Worm (Caenorhabditis elegans) whole organism, L2 larva: ENCODE results near the gene tre-4.

ENCODE experiments used
- C34F6.9 ChIP-seq: fragments of 150-350 bp; optimal IDR thresholded peaks from 2 replicates; lab custom pipeline; 2014; ENCODE audit warnings: missing biosample characterization, missing genetic modification characterization
- F13H6.1 ChIP-seq: sonication (generic microtip); optimal IDR thresholded peaks from 2 replicates; lab custom pipeline; 2016; ENCODE audit warnings: missing genetic modification characterization, missing compliant biosample characterization
- ZK546.5 ChIP-seq: sonication (generic microtip); optimal IDR thresholded peaks from 2 replicates; lab custom pipeline; 2017; ENCODE audit warnings: missing biosample characterization, missing genetic modification characterization
- ceh-16 ChIP-seq: fragments of 150-350 bp; optimal IDR thresholded peaks from 2 replicates; lab custom pipeline; 2014; ENCODE audit warnings: missing biosample characterization, missing genetic modification characterization
- ceh-82 ChIP-seq: fragments of 150-350 bp; optimal IDR thresholded peaks from 2 replicates; lab custom pipeline; 2014; ENCODE audit warnings: missing biosample characterization, missing genetic modification characterization
- crh-2 ChIP-seq: sonication (generic microtip); optimal IDR thresholded peaks from 2 replicates; lab custom pipeline; 2017; ENCODE audit warnings: missing biosample characterization, missing genetic modification characterization
- egl-27 ChIP-seq: sonication (generic microtip); optimal IDR thresholded peaks from 3 replicates; lab custom pipeline; 2017; ENCODE audit warnings: missing biosample characterization, missing genetic modification reagents, missing genetic modification characterization
- elt-1 ChIP-seq: fragments of 150-350 bp; optimal IDR thresholded peaks from 2 replicates; lab custom pipeline; 2014; ENCODE audit warnings: missing biosample characterization, missing genetic modification characterization
- fos-1 ChIP-seq: fragments of 150-350 bp; optimal IDR thresholded peaks from 2 replicates; lab custom pipeline; 2014; ENCODE audit warnings: missing biosample characterization, missing genetic modification characterization
- lin-13 ChIP-seq: fragments of 150-350 bp; optimal IDR thresholded peaks from 2 replicates; lab custom pipeline; 2014; ENCODE audit warnings: missing biosample characterization, missing genetic modification reagents, missing genetic modification characterization
- lin-39 ChIP-seq: fragments of 150-350 bp; optimal IDR thresholded peaks from 2 replicates; lab custom pipeline; 2014; ENCODE audit warnings: missing biosample characterization, missing genetic modification reagents, missing genetic modification characterization
- lsy-2 ChIP-seq, 2 experiments: fragments of 150-350 bp in 1 of 2; sonication (generic microtip) in 1 of 2; optimal IDR thresholded peaks; 2 replicates each; lab custom pipeline; 2014 to 2017; ENCODE audit warnings: missing biosample characterization in 2 of 2, missing genetic modification characterization in 2 of 2
- mdl-1 ChIP-seq, 2 experiments: fragments of 150-350 bp in 1 of 2; sonication (generic microtip) in 1 of 2; optimal IDR thresholded peaks; 2 replicates each; lab custom pipeline; 2017; ENCODE audit warnings: missing biosample characterization in 2 of 2, missing genetic modification characterization in 2 of 2
- nhr-11 ChIP-seq: fragments of 150-350 bp; optimal IDR thresholded peaks from 2 replicates; lab custom pipeline; 2014; ENCODE audit warnings: missing biosample characterization, missing genetic modification characterization
- nhr-129 ChIP-seq: fragments of 150-350 bp; optimal IDR thresholded peaks from 2 replicates; lab custom pipeline; 2014; ENCODE audit warnings: missing biosample characterization, missing genetic modification characterization
- nhr-21 ChIP-seq: fragments of 150-350 bp; optimal IDR thresholded peaks from 2 replicates; lab custom pipeline; 2014; ENCODE audit warnings: missing biosample characterization, missing genetic modification characterization
- nhr-23 ChIP-seq: fragments of 150-350 bp; optimal IDR thresholded peaks from 2 replicates; lab custom pipeline; 2014; ENCODE audit warnings: missing biosample characterization, missing genetic modification reagents, missing genetic modification characterization
- nhr-237 ChIP-seq: fragments of 150-350 bp; optimal IDR thresholded peaks from 2 replicates; lab custom pipeline; 2014; ENCODE audit warnings: missing biosample characterization, missing genetic modification characterization
- nhr-25 ChIP-seq: fragments of 150-350 bp; sonication (generic microtip); optimal IDR thresholded peaks from 3 replicates; lab custom pipeline; 2014; ENCODE audit warnings: missing biosample characterization, missing genetic modification characterization
- nhr-77 ChIP-seq: fragments of 150-350 bp; optimal IDR thresholded peaks from 2 replicates; lab custom pipeline; 2014; ENCODE audit warnings: missing biosample characterization, missing genetic modification characterization
- sem-4 ChIP-seq: fragments of 150-350 bp; optimal IDR thresholded peaks from 2 replicates; lab custom pipeline; 2014; ENCODE audit warnings: missing biosample characterization, missing genetic modification reagents, missing genetic modification characterization
- skn-1 ChIP-seq: sonication (generic microtip); optimal IDR thresholded peaks from 2 replicates; lab custom pipeline; 2017; ENCODE audit warnings: missing biosample characterization, missing genetic modification characterization
- sma-3 ChIP-seq: sonication (generic microtip); optimal IDR thresholded peaks from 2 replicates; lab custom pipeline; 2016; ENCODE audit warnings: missing genetic modification reagents, missing genetic modification characterization, missing compliant biosample characterization
- sma-9 ChIP-seq, 2 experiments: fragments of 150-350 bp in 1 of 2; sonication (generic microtip) in 1 of 2; optimal IDR thresholded peaks; 2 replicates each; lab custom pipeline; 2014 to 2016; ENCODE audit warnings: missing genetic modification characterization in 2 of 2, mild to moderate bottlenecking in 1 of 2, missing biosample characterization in 1 of 2, missing compliant biosample characterization in 1 of 2, missing genetic modification reagents in 1 of 2, moderate library complexity in 1 of 2
- snpc-4 ChIP-seq: fragments of 150-350 bp; optimal IDR thresholded peaks from 2 replicates; lab custom pipeline; 2014; ENCODE audit warnings: missing biosample characterization, missing genetic modification characterization
- unc-39 ChIP-seq: fragments of 150-350 bp; optimal IDR thresholded peaks from 2 replicates; lab custom pipeline; 2014; ENCODE audit warnings: missing biosample characterization, missing genetic modification characterization
- unc-55 ChIP-seq: fragments of 150-350 bp; sonication (generic microtip); optimal IDR thresholded peaks from 3 replicates; lab custom pipeline; 2014; ENCODE audit warnings: missing biosample characterization, missing genetic modification reagents, missing genetic modification characterization
- zag-1 ChIP-seq: fragments of 150-350 bp; optimal IDR thresholded peaks from 2 replicates; lab custom pipeline; 2014; ENCODE audit warnings: missing biosample characterization, missing genetic modification characterization
- ztf-1 ChIP-seq: fragments of 200-800 bp; sonication (Bioruptor generic); conservative IDR thresholded peaks from 2 replicates; pipeline ENCODE4 v1.3.6; 2022; ENCODE audit warnings: missing genetic modification characterization, missing compliant biosample characterization
- ztf-11 ChIP-seq: sonication (generic microtip); optimal IDR thresholded peaks from 2 replicates; lab custom pipeline; 2017; ENCODE audit warnings: missing biosample characterization, missing genetic modification characterization
- ztf-4 ChIP-seq: fragments of 150-350 bp; optimal IDR thresholded peaks from 2 replicates; lab custom pipeline; 2014; ENCODE audit warnings: missing biosample characterization, missing genetic modification characterization

The tre-4 gene

ce11 chrX:13518861-13519713, 47.1 kb downstream of the tre-4 start, which contains the start of the genes cdk-4 and F18H3.1:
cdk-4 (minus strand) TSS chrX:13518911.
F18H3.1 (plus strand) TSS chrX:13519663.
- TF ChIP-seq ZK546.5 = no peak
- peak; percentile 12 for TF ChIP-seq lin-13 (GFP tag; lab: Kevin White, UChicago)
- peak; percentile 29 for TF ChIP-seq ceh-16 (tag; lab: Kevin White, UChicago)
- TF ChIP-seq zag-1 (tag; lab: Kevin White, UChicago) = peak; percentile 1
- peak; percentile 94 for TF ChIP-seq unc-55 (GFP tag; lab: Kevin White, UChicago)
- TF ChIP-seq nhr-21 (tag; lab: Kevin White, UChicago) = no peak
- TF ChIP-seq skn-1 (tag; lab: Kevin White, UChicago) = no peak
- TF ChIP-seq nhr-129 (tag; lab: Kevin White, UChicago) = peak; percentile 77
- peak in 1 of 2 experiments; percentile 52 for TF ChIP-seq lsy-2 (tag; optimal IDR thresholded peaks at IDR 0.05; lab: Kevin White, UChicago)
- TF ChIP-seq sem-4 = peak; percentile 52
- TF ChIP-seq nhr-25 (tag; lab: Kevin White, UChicago) = peak; percentile 23
- no peak for TF ChIP-seq elt-1 (tag; lab: Kevin White, UChicago)
- no peak for TF ChIP-seq nhr-11
- no peak for TF ChIP-seq ztf-4 (tag; lab: Kevin White, UChicago)
- peak; percentile 56 for TF ChIP-seq crh-2 (tag; lab: Kevin White, UChicago)
- TF ChIP-seq fos-1 (tag; lab: Kevin White, UChicago) = peak; percentile 20
- TF ChIP-seq F13H6.1 (tag; lab: Kevin White, UChicago) = peak; percentile 15
- TF ChIP-seq unc-39 (tag; lab: Kevin White, UChicago) = no peak
- peak; percentile 81 for TF ChIP-seq C34F6.9
- TF ChIP-seq, all 48 proteins: peak for 12

- TF ChIP-seq ceh-82 (tag; lab: Kevin White, UChicago) (no peak), nhr-237 (tag; lab: Kevin White, UChicago) (no peak), sma-9 (GFP tag; optimal IDR thresholded peaks at IDR 0.05; lab: Kevin White, UChicago) (no peak), sma-9 (tag; optimal IDR thresholded peaks at IDR 0.05; lab: Kevin White, UChicago) (no peak), F13H6.1 (tag; lab: Kevin White, UChicago) (no peak), unc-55 (GFP tag; lab: Kevin White, UChicago) (no peak), snpc-4 (tag; lab: Kevin White, UChicago) (no peak), ztf-1 (GFP tag; lab: Robert Waterston, UW) (no peak), ztf-11 (tag; lab: Kevin White, UChicago) (no peak), nhr-23 (tag; lab: Kevin White, UChicago) (no peak), nhr-11 (no peak), nhr-25 (tag; lab: Kevin White, UChicago) (no peak), sma-3 (GFP tag; lab: Kevin White, UChicago) (no peak), lin-39 (no peak), crh-2 (tag; lab: Kevin White, UChicago) (no peak), egl-27 (tag; lab: Kevin White, UChicago) (no peak), elt-1 (tag; lab: Kevin White, UChicago) (no peak), nhr-77 (tag; lab: Kevin White, UChicago) (no peak), mdl-1 (tag; optimal IDR thresholded peaks at IDR 0.05; lab: Kevin White, UChicago) (no peak), ceh-16 (tag; lab: Kevin White, UChicago) (no peak)
Observed at ce11 chrX:13525094-13525493, 53.1 kb downstream of the tre-4 start.
